Fruit fly (Drosophila melanogaster) whole organism, wandering third instar larva: ENCODE data around the gene nesd.

Experiments used
- Abd-B ChIP-seq: fragments of >200 bp; optimal IDR thresholded peaks from 2 replicates; lab custom pipeline; 2017; ENCODE audit warnings: missing biosample characterization, missing genetic modification characterization
- CG32264 ChIP-seq: fragments of 200-800 bp; sonication (Bioruptor generic); optimal IDR thresholded peaks from 2 replicates; lab custom pipeline; 2016; ENCODE audit warnings: missing biosample characterization, missing genetic modification characterization
- CG9705 ChIP-seq: fragments of 200-800 bp; sonication (Bioruptor generic); optimal IDR thresholded peaks from 2 replicates; lab custom pipeline; 2018; ENCODE audit warnings: missing biosample characterization, mild to moderate bottlenecking, missing genetic modification characterization
- CrebA ChIP-seq: fragments of 200-800 bp; sonication (Bioruptor generic); optimal IDR thresholded peaks from 2 replicates; lab custom pipeline; 2016; ENCODE audit warnings: missing biosample characterization, mild to moderate bottlenecking, missing genetic modification characterization, borderline replicate concordance
- Dfd ChIP-seq: fragments of >200 bp; optimal IDR thresholded peaks from 2 replicates; lab custom pipeline; 2017; ENCODE audit warnings: missing biosample characterization, missing genetic modification characterization
- Dif ChIP-seq: fragments of 200-275, 200-300 bp; sonication (Bioruptor generic); optimal IDR thresholded peaks from 2 replicates; lab custom pipeline; 2018; ENCODE audit warnings: missing biosample characterization, missing genetic modification characterization; ENCODE audit not compliant: partially characterized antibody
- GATAd ChIP-seq: sonication (Bioruptor generic); optimal IDR thresholded peaks from 2 replicates; lab custom pipeline; 2016; ENCODE audit warnings: missing biosample characterization, missing genetic modification characterization
- HLH106 ChIP-seq: fragments of 200-800 bp; optimal IDR thresholded peaks from 3 replicates; lab custom pipeline; 2019; ENCODE audit warnings: missing biosample characterization, mild to moderate bottlenecking, missing genetic modification characterization, moderate library complexity
- Hnf4 ChIP-seq: fragments of 200-800 bp; sonication (Bioruptor generic); optimal IDR thresholded peaks from 2 replicates; lab custom pipeline; 2016; ENCODE audit warnings: missing biosample characterization, mild to moderate bottlenecking, missing genetic modification characterization
- Hr78 ChIP-seq: fragments of >200 bp; optimal IDR thresholded peaks from 2 replicates; lab custom pipeline; 2017; ENCODE audit warnings: missing biosample characterization, missing genetic modification characterization
- Hr83 ChIP-seq: fragments of 200-300 bp; sonication (Bioruptor generic); optimal IDR thresholded peaks from 2 replicates; lab custom pipeline; 2016; ENCODE audit warnings: missing biosample characterization, mild to moderate bottlenecking, missing genetic modification characterization, moderate library complexity; ENCODE audit not compliant: poor library complexity, severe bottlenecking
- Jra ChIP-seq: sonication (Bioruptor generic); optimal IDR thresholded peaks from 2 replicates; lab custom pipeline; 2016; ENCODE audit warnings: missing biosample characterization, missing genetic modification characterization
- Mio ChIP-seq: sonication (Bioruptor generic); optimal IDR thresholded peaks from 2 replicates; lab custom pipeline; 2016; ENCODE audit warnings: missing biosample characterization, missing genetic modification characterization
- Myc ChIP-seq: fragments of >200 bp; optimal IDR thresholded peaks from 2 replicates; lab custom pipeline; 2017
- N ChIP-seq: fragments of >200 bp; optimal IDR thresholded peaks from 2 replicates; lab custom pipeline; 2018; ENCODE audit warnings: missing biosample characterization, missing external identifiers, missing genetic modification characterization
- OdsH ChIP-seq: fragments of 200-800 bp; sonication (Bioruptor generic); optimal IDR thresholded peaks from 2 replicates; lab custom pipeline; 2016; ENCODE audit warnings: missing biosample characterization, mild to moderate bottlenecking, missing genetic modification characterization
- Rel ChIP-seq, 2 experiments: fragments of 200-800 bp; sonication (Bioruptor generic) in 1 of 2; optimal IDR thresholded peaks; 2 replicates in 1 of 2; 3 replicates in 1 of 2; lab custom pipeline; 2016 to 2019; ENCODE audit warnings: mild to moderate bottlenecking in 2 of 2, missing biosample characterization in 2 of 2, missing genetic modification characterization in 2 of 2, moderate library complexity in 1 of 2
- Sp1 ChIP-seq: fragments of 200-800 bp; sonication (Bioruptor generic); optimal IDR thresholded peaks from 3 replicates; lab custom pipeline; 2019; ENCODE audit warnings: missing biosample characterization, mild to moderate bottlenecking, missing genetic modification characterization, moderate library complexity
- Vsx2 ChIP-seq: fragments of 200-300, 225-300 bp; sonication (Bioruptor generic); optimal IDR thresholded peaks from 2 replicates; lab custom pipeline; 2018; ENCODE audit warnings: missing biosample characterization, missing genetic modification characterization; ENCODE audit not compliant: partially characterized antibody
- br ChIP-seq: fragments of 200-800 bp; sonication (Bioruptor generic); optimal IDR thresholded peaks from 2 replicates; lab custom pipeline; 2016; ENCODE audit warnings: missing biosample characterization, missing genetic modification characterization
- brk ChIP-seq: fragments of 200-800 bp; sonication (Bioruptor generic); optimal IDR thresholded peaks from 2 replicates; lab custom pipeline; 2016; ENCODE audit warnings: missing biosample characterization, mild to moderate bottlenecking, missing genetic modification characterization
- dl ChIP-seq, 2 experiments: fragments of 175-275, 200-275 bp in 1 of 2; fragments of 200-275 bp in 1 of 2; sonication (Bioruptor generic); optimal IDR thresholded peaks; lab custom pipeline; 2018; ENCODE audit warnings: mild to moderate bottlenecking in 2 of 2, missing biosample characterization in 2 of 2, missing genetic modification characterization in 2 of 2, moderate library complexity in 2 of 2; ENCODE audit not compliant: partially characterized antibody in 2 of 2, insufficient read depth in 1 of 2
- dmrt93B ChIP-seq: fragments of 200-800 bp; sonication (Bioruptor generic); optimal IDR thresholded peaks from 2 replicates; lab custom pipeline; 2018; ENCODE audit warnings: missing biosample characterization, mild to moderate bottlenecking, missing genetic modification characterization
- dsf ChIP-seq: sonication (Bioruptor generic); optimal IDR thresholded peaks from 2 replicates; lab custom pipeline; 2016; ENCODE audit warnings: missing biosample characterization, missing genetic modification characterization, borderline replicate concordance
- ey ChIP-seq: fragments of 200-800 bp; sonication (Bioruptor generic); optimal IDR thresholded peaks from 2 replicates; lab custom pipeline; 2016; ENCODE audit warnings: missing biosample characterization, missing genetic modification characterization
- foxo ChIP-seq, 2 experiments: fragments of 200-800 bp; sonication (Bioruptor generic); optimal IDR thresholded peaks; 2 replicates in 1 of 2; 3 replicates in 1 of 2; lab custom pipeline; 2016 to 2017; ENCODE audit warnings: missing biosample characterization in 2 of 2, missing genetic modification characterization in 2 of 2
- fru ChIP-seq: fragments of 200-800 bp; sonication (Bioruptor generic); optimal IDR thresholded peaks from 3 replicates; lab custom pipeline; 2016; ENCODE audit warnings: missing biosample characterization, mild to moderate bottlenecking, missing genetic modification characterization
- h ChIP-seq: fragments of 200-800 bp; sonication (Bioruptor generic); optimal IDR thresholded peaks from 3 replicates; lab custom pipeline; 2016; ENCODE audit warnings: missing biosample characterization, mild to moderate bottlenecking, missing genetic modification characterization
- jim ChIP-seq: fragments of 175-275, 200-325 bp; sonication (Bioruptor generic); optimal IDR thresholded peaks from 2 replicates; lab custom pipeline; 2016; ENCODE audit warnings: missing biosample characterization, mild to moderate bottlenecking, missing genetic modification characterization
- lola ChIP-seq: fragments of >200 bp; optimal IDR thresholded peaks from 2 replicates; lab custom pipeline; 2017; ENCODE audit warnings: missing biosample characterization, missing genetic modification characterization
- pan ChIP-seq: fragments of >200 bp; optimal IDR thresholded peaks from 2 replicates; lab custom pipeline; 2017
- psq ChIP-seq: fragments of 200-800 bp; sonication (Bioruptor generic); optimal IDR thresholded peaks from 3 replicates; lab custom pipeline; 2017; ENCODE audit warnings: missing biosample characterization, mild to moderate bottlenecking, missing genetic modification characterization, moderate library complexity
- rgr ChIP-seq: fragments of 200-800 bp; sonication (Bioruptor generic); optimal IDR thresholded peaks from 3 replicates; lab custom pipeline; 2016; ENCODE audit warnings: missing biosample characterization, mild to moderate bottlenecking, missing genetic modification characterization
- sage ChIP-seq: fragments of 200-800 bp; sonication (Bioruptor generic); optimal IDR thresholded peaks from 2 replicates; lab custom pipeline; 2016; ENCODE audit warnings: missing biosample characterization, mild to moderate bottlenecking, missing genetic modification characterization
- sv ChIP-seq: fragments of 200-800 bp; sonication (Bioruptor generic); optimal IDR thresholded peaks from 3 replicates; lab custom pipeline; 2016; ENCODE audit warnings: missing biosample characterization, missing genetic modification characterization
- tai ChIP-seq: sonication (Bioruptor generic); optimal IDR thresholded peaks from 2 replicates; lab custom pipeline; 2016; ENCODE audit warnings: missing biosample characterization, missing genetic modification characterization
- usp ChIP-seq: fragments of >200 bp; optimal IDR thresholded peaks from 2 replicates; lab custom pipeline; 2017; ENCODE audit warnings: missing biosample characterization, missing genetic modification characterization
- woc ChIP-seq: sonication (Bioruptor generic); optimal IDR thresholded peaks from 2 replicates; lab custom pipeline; 2016; ENCODE audit warnings: missing biosample characterization, mild to moderate bottlenecking, missing genetic modification characterization

The nesd gene

dm6 chr2L:20084785-20085555, 8.8 kb upstream of the nesd start, which contains the start of gene fok:
TSS of gene fok (minus strand) at chr2L:20085070.
- TF ChIP-seq lola = no peak
- no peak for TF ChIP-seq N (GFP tag; lab: Kevin White, UChicago)
- TF ChIP-seq woc (GFP tag; lab: Kevin White, UChicago) = peak; percentile 99
- TF ChIP-seq dsf (GFP tag; lab: Kevin White, UChicago) = peak; percentile 78
- no peak for TF ChIP-seq Vsx2 (GFP tag; lab: Kevin White, UChicago)
- peak; percentile 19 to 48 for TF ChIP-seq dl (GFP tag; optimal IDR thresholded peaks at IDR 0.05; lab: Kevin White, UChicago; ENCODE audit: insufficient read depth in 1 of 2, partially characterized antibody in 2 of 2)
- peak; percentile 89 for TF ChIP-seq brk (GFP tag; lab: Kevin White, UChicago)
- TF ChIP-seq Dif (GFP tag; lab: Kevin White, UChicago) = peak; percentile 27
- peak; percentile 99 for TF ChIP-seq ey (GFP tag; lab: Kevin White, UChicago)
- peak; percentile 97 for TF ChIP-seq Hnf4 (GFP tag; lab: Kevin White, UChicago)
- peak; percentile 67 for TF ChIP-seq Dfd (GFP tag; lab: Kevin White, UChicago)
- no peak for TF ChIP-seq pan
- TF ChIP-seq Hr83 (GFP tag; lab: Kevin White, UChicago) = peak; percentile 76
- peak; percentile 87 for TF ChIP-seq Mio (GFP tag; lab: Kevin White, UChicago)
- no peak for TF ChIP-seq usp (GFP tag; lab: Kevin White, UChicago)
- peak; percentile 46 for TF ChIP-seq jim (GFP tag; lab: Kevin White, UChicago)
- TF ChIP-seq fru (GFP tag; lab: Kevin White, UChicago) = peak; percentile 99
- peak; percentile 56 for TF ChIP-seq GATAd (GFP tag; lab: Kevin White, UChicago)
- no peak for TF ChIP-seq CrebA (GFP tag; lab: Kevin White, UChicago)
- peak; percentile 96 for TF ChIP-seq Rel (GFP tag; optimal IDR thresholded peaks at IDR 0.05; lab: Kevin White, UChicago)
- TF ChIP-seq Rel (tag; optimal IDR thresholded peaks at IDR 0.05; lab: Kevin White, UChicago) = peak; percentile 99
- peak; percentile 99 for TF ChIP-seq br (GFP tag; lab: Kevin White, UChicago)
- TF ChIP-seq OdsH (GFP tag; lab: Kevin White, UChicago) = peak; percentile 99
- peak; percentile 90 for TF ChIP-seq tai
- TF ChIP-seq Abd-B = no peak
- TF ChIP-seq Myc (lab: Kevin White, UChicago) = no peak
- TF ChIP-seq CG9705 (GFP tag; lab: Kevin White, UChicago) = peak; percentile 98
- TF ChIP-seq HLH106 (tag; lab: Kevin White, UChicago) = peak; percentile 98
- TF ChIP-seq rgr = peak; percentile 98
- TF ChIP-seq dmrt93B (GFP tag; lab: Kevin White, UChicago) = peak; percentile 97
- peak; percentile 96 for TF ChIP-seq psq
- TF ChIP-seq sage (GFP tag; lab: Kevin White, UChicago) = peak; percentile 97
- peak; percentile 99 for TF ChIP-seq h (GFP tag; lab: Kevin White, UChicago)
- peak; percentile 98 for TF ChIP-seq Sp1 (GFP tag; lab: Kevin White, UChicago)
- peak; percentile 86 for TF ChIP-seq Jra (GFP tag; lab: Kevin White, UChicago)
- peak; percentile 92 for TF ChIP-seq CG32264
- TF ChIP-seq sv (GFP tag; lab: Kevin White, UChicago) = peak; percentile 84
- peak; percentile 94 to 99 for TF ChIP-seq foxo (GFP tag; optimal IDR thresholded peaks at IDR 0.05; lab: Kevin White, UChicago)
- no peak for TF ChIP-seq Hr78 (GFP tag; lab: Kevin White, UChicago)
